Worm (Caenorhabditis elegans): ENCODE measurements around the gene spp-2.

Gene spp-2

DNA sequence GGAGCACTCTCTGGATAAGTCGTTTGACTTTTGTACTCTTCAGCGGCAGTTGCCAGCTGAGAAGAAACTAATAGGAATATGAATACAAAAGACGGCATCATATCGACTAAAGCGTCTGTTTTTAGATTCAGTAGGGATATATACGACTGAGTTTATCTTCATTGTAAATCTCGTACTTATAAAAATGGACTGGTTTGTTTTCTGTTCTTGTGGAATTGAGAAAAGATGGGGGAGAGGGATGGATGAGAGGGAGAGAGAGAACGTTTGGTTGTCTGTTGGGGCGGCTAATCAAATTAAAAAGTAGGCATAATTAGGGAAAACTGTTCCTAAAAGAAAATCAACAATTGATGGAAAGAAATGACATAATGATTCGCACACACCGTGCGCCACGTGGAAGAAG, 47.2 kb downstream of the spp-2 start, which contains the start of gene grd-7:
Gene grd-7 (minus strand): TSS at position 101 of the 400 bp plus-strand sequence.
- TF ChIP-seq blmp-1 (tag; optimal IDR thresholded peaks at IDR 0.05), result peak; percentile 22
- TF ChIP-seq dpl-1 (GFP tag; optimal IDR thresholded peaks at IDR 0.05), result no peak

- no peak for TF ChIP-seq swsn-7 (tag; optimal IDR thresholded peaks at IDR 0.05)
- no peak for TF ChIP-seq efl-1 (optimal IDR thresholded peaks at IDR 0.05)
- TF ChIP-seq efl-1 (GFP tag; optimal IDR thresholded peaks at IDR 0.05 in 1 of 2), result no peak
- TF ChIP-seq zip-4 (GFP tag; optimal IDR thresholded peaks at IDR 0.05), result no peak
- no peak for TF ChIP-seq tlp-1 (tag; optimal IDR thresholded peaks at IDR 0.05)
- TF ChIP-seq unc-62 (GFP tag; optimal IDR thresholded peaks at IDR 0.05), result no peak
- TF ChIP-seq lin-14 (GFP tag; optimal IDR thresholded peaks at IDR 0.05), result no peak
- TF ChIP-seq fkh-8 (tag; optimal IDR thresholded peaks at IDR 0.05), result no peak
Observed at ce11 chrX:7268965-7269364, 47.7 kb downstream of the spp-2 start.
